Fruit fly (Drosophila melanogaster) whole organism, embryonic: ENCODE data around the gene ple.

ENCODE experiments used
- CG10431 ChIP-seq: fragments of 200-800 bp; sonication (Bioruptor generic); optimal IDR thresholded peaks from 3 replicates; lab custom pipeline; 2018; ENCODE audit warnings: missing biosample characterization, mild to moderate bottlenecking, missing genetic modification characterization
- CG11093 ChIP-seq: fragments of 200-800 bp; sonication (Bioruptor generic); IDR thresholded peaks from 3 replicates; pipeline ENCODE4 v1.3.6; 2022; ENCODE audit warnings: missing biosample characterization, missing genetic modification characterization
- CG12659 ChIP-seq: fragments of 200-800 bp; sonication (Bioruptor generic); optimal IDR thresholded peaks from 3 replicates; lab custom pipeline; 2017; ENCODE audit warnings: mild to moderate bottlenecking, missing biosample characterization, missing genetic modification reagents, missing genetic modification characterization
- CG12942 ChIP-seq: fragments of 200-800 bp; sonication (Bioruptor generic); optimal IDR thresholded peaks from 3 replicates; lab custom pipeline; 2016; ENCODE audit warnings: missing biosample characterization, missing genetic modification characterization
- CG13123 ChIP-seq: fragments of 200-800 bp; sonication (Bioruptor generic); optimal IDR thresholded peaks from 2 replicates; lab custom pipeline; 2016; ENCODE audit warnings: missing biosample characterization, missing genetic modification characterization
- CG13775 ChIP-seq: fragments of 200-800 bp; sonication (Bioruptor generic); optimal IDR thresholded peaks from 3 replicates; lab custom pipeline; 2017; ENCODE audit warnings: missing biosample characterization, mild to moderate bottlenecking, missing genetic modification characterization
- CG1647 ChIP-seq: fragments of 200-800 bp; sonication (Bioruptor generic); optimal IDR thresholded peaks from 3 replicates; lab custom pipeline; 2016; ENCODE audit warnings: missing biosample characterization, missing genetic modification characterization
- CG17612 ChIP-seq: fragments of 200-800 bp; sonication (Bioruptor generic); IDR thresholded peaks from 2 replicates; pipeline ENCODE4 v1.3.6; 2022; ENCODE audit warnings: missing biosample characterization, missing genetic modification characterization
- CG18764 ChIP-seq: fragments of 200-800 bp; sonication (Bioruptor generic); optimal IDR thresholded peaks from 3 replicates; lab custom pipeline; 2016; ENCODE audit warnings: missing biosample characterization, missing genetic modification characterization
- CG2129 ChIP-seq: fragments of 200-800 bp; sonication (Bioruptor generic); IDR thresholded peaks from 2 replicates; pipeline ENCODE4 v1.3.6; 2022; ENCODE audit warnings: missing biosample characterization, missing genetic modification characterization; ENCODE audit not compliant: partially characterized antibody
- CG2202 ChIP-seq: fragments of 200-800 bp; sonication (Bioruptor generic); optimal IDR thresholded peaks from 2 replicates; lab custom pipeline; 2018; ENCODE audit warnings: missing biosample characterization, mild to moderate bottlenecking, missing genetic modification characterization
- CG2889 ChIP-seq: fragments of 200-800 bp; sonication (Bioruptor generic); IDR thresholded peaks from 3 replicates; pipeline ENCODE4 v1.3.6; 2022; ENCODE audit warnings: missing biosample characterization, missing genetic modification characterization
- CG30020 ChIP-seq: fragments of 200-800 bp; optimal IDR thresholded peaks from 2 replicates; lab custom pipeline; 2019; ENCODE audit warnings: missing biosample characterization, mild to moderate bottlenecking, missing genetic modification characterization, moderate library complexity
- CG30431 ChIP-seq: fragments of 200-800 bp; sonication (Bioruptor generic); optimal IDR thresholded peaks from 2 replicates; lab custom pipeline; 2017; ENCODE audit warnings: missing biosample characterization, missing genetic modification characterization
- CG4404 ChIP-seq: fragments of 200-800 bp; sonication (Bioruptor generic); IDR thresholded peaks from 2 replicates; pipeline ENCODE4 v1.3.6; 2022; ENCODE audit warnings: missing biosample characterization, missing genetic modification characterization
- CG4424 ChIP-seq: fragments of 200-800 bp; sonication (Bioruptor generic); optimal IDR thresholded peaks from 3 replicates; lab custom pipeline; 2016; ENCODE audit warnings: missing biosample characterization, missing genetic modification characterization
- CG6813 ChIP-seq: fragments of 200-800 bp; sonication (Bioruptor generic); optimal IDR thresholded peaks from 2 replicates; lab custom pipeline; 2017; ENCODE audit warnings: missing biosample characterization, missing genetic modification characterization, mild to moderate bottlenecking, moderate library complexity, missing genetic modification reagents
- CG8478 ChIP-seq: fragments of >200 bp; optimal IDR thresholded peaks from 2 replicates; lab custom pipeline; 2018
- CG9876 ChIP-seq: fragments of 200-800 bp; sonication (Bioruptor generic); optimal IDR thresholded peaks from 2 replicates; lab custom pipeline; 2016; ENCODE audit warnings: missing biosample characterization, missing genetic modification characterization
- CTCF ChIP-seq: fragments of 200-800 bp; sonication (Bioruptor generic); optimal IDR thresholded peaks from 2 replicates; lab custom pipeline; 2017; ENCODE audit warnings: missing biosample characterization, mild to moderate bottlenecking, missing genetic modification characterization, moderate library complexity
- Dad ChIP-seq: fragments of 200-800 bp; sonication (Bioruptor generic); optimal IDR thresholded peaks from 3 replicates; lab custom pipeline; 2016; ENCODE audit warnings: missing biosample characterization, missing genetic modification characterization
- Dek ChIP-seq: fragments of 200-800 bp; sonication (Bioruptor generic); optimal IDR thresholded peaks from 3 replicates; lab custom pipeline; 2019; ENCODE audit warnings: missing biosample characterization, mild to moderate bottlenecking, missing genetic modification characterization, moderate library complexity
- Dip3 ChIP-seq: fragments of 200-800 bp; sonication (Bioruptor generic); optimal IDR thresholded peaks from 3 replicates; lab custom pipeline; 2016; ENCODE audit warnings: missing biosample characterization, missing genetic modification characterization
- GATAe ChIP-seq: fragments of 200-800 bp; sonication (Bioruptor generic); conservative IDR thresholded peaks from 2 replicates; pipeline ENCODE4 v1.3.6; 2022; ENCODE audit warnings: missing biosample characterization, missing genetic modification characterization
- HLH3B ChIP-seq: fragments of 200-800 bp; sonication (Bioruptor generic); IDR thresholded peaks from 2 replicates; pipeline ENCODE4 v1.3.6; 2022; ENCODE audit warnings: missing biosample characterization, missing genetic modification characterization
- HLHmδ ChIP-seq: fragments of 200-800 bp; sonication (Bioruptor generic); optimal IDR thresholded peaks from 2 replicates; lab custom pipeline; 2018; ENCODE audit warnings: missing biosample characterization, mild to moderate bottlenecking, missing genetic modification characterization, moderate library complexity
- Hsf ChIP-seq: fragments of 200-800 bp; sonication (Bioruptor generic); optimal IDR thresholded peaks from 3 replicates; lab custom pipeline; 2016; ENCODE audit warnings: missing biosample characterization, missing genetic modification characterization
- Mes4 ChIP-seq: fragments of 200-800 bp; sonication (Bioruptor generic); optimal IDR thresholded peaks from 2 replicates; lab custom pipeline; 2016; ENCODE audit warnings: missing biosample characterization, missing genetic modification characterization
- NC2β ChIP-seq: fragments of 200-800 bp; sonication (Bioruptor generic); optimal IDR thresholded peaks from 2 replicates; lab custom pipeline; 2016; ENCODE audit warnings: missing biosample characterization, missing genetic modification characterization
- Oaz ChIP-seq: fragments of 200-800 bp; sonication (Bioruptor generic); IDR thresholded peaks from 2 replicates; pipeline ENCODE4 v1.3.6; 2022; ENCODE audit warnings: missing biosample characterization, missing genetic modification characterization
- Tbp ChIP-seq: fragments of >200 bp; optimal IDR thresholded peaks from 2 replicates; lab custom pipeline; 2018; ENCODE audit warnings: missing biosample characterization, missing genetic modification characterization
- ara ChIP-seq: fragments of 200-800 bp; sonication (Bioruptor generic); IDR thresholded peaks from 2 replicates; pipeline ENCODE4 v1.3.6; 2022; ENCODE audit warnings: missing biosample characterization, missing genetic modification characterization
- bigmax ChIP-seq: fragments of 200-800 bp; sonication (Bioruptor generic); optimal IDR thresholded peaks from 2 replicates; lab custom pipeline; 2018; ENCODE audit warnings: missing biosample characterization, mild to moderate bottlenecking, missing genetic modification characterization
- ci ChIP-seq: fragments of 200-800 bp; sonication (Bioruptor generic); IDR thresholded peaks from 3 replicates; pipeline ENCODE4 v1.3.6; 2022; ENCODE audit warnings: missing biosample characterization, missing genetic modification characterization
- emc ChIP-seq: fragments of 200-800 bp; sonication (Bioruptor generic); optimal IDR thresholded peaks from 2 replicates; lab custom pipeline; 2016; ENCODE audit warnings: missing biosample characterization, missing genetic modification characterization
- fd3F ChIP-seq: fragments of 200-800 bp; sonication (Bioruptor generic); optimal IDR thresholded peaks from 2 replicates; lab custom pipeline; 2018; ENCODE audit warnings: missing biosample characterization, mild to moderate bottlenecking, missing genetic modification characterization, moderate library complexity
- gce ChIP-seq: fragments of 200-800 bp; sonication (Bioruptor generic); IDR thresholded peaks from 3 replicates; pipeline ENCODE4 v1.3.6; 2022; ENCODE audit warnings: missing biosample characterization, missing genetic modification characterization
- hbn ChIP-seq: fragments of 200-800 bp; sonication (Bioruptor generic); IDR thresholded peaks from 2 replicates; pipeline ENCODE4 v1.3.6; 2022; ENCODE audit warnings: missing biosample characterization, missing genetic modification characterization; ENCODE audit not compliant: partially characterized antibody
- inv ChIP-seq: fragments of 200-800 bp; sonication (Bioruptor generic); IDR thresholded peaks from 2 replicates; pipeline ENCODE4 v1.3.6; 2022; ENCODE audit warnings: missing biosample characterization, missing genetic modification characterization; ENCODE audit not compliant: partially characterized antibody
- jumu ChIP-seq: fragments of 200-800 bp; sonication (Bioruptor generic); optimal IDR thresholded peaks from 3 replicates; lab custom pipeline; 2016; ENCODE audit warnings: missing biosample characterization, missing genetic modification characterization
- lilli ChIP-seq: fragments of 200-800 bp; sonication (Bioruptor generic); optimal IDR thresholded peaks from 3 replicates; lab custom pipeline; 2016; ENCODE audit warnings: missing biosample characterization, missing genetic modification characterization
- lmd ChIP-seq: fragments of 200-800 bp; sonication (Bioruptor generic); IDR thresholded peaks from 2 replicates; pipeline ENCODE4 v1.3.6; 2022; ENCODE audit warnings: missing biosample characterization, missing genetic modification characterization
- nmo ChIP-seq: fragments of 200-800 bp; sonication (Bioruptor generic); optimal IDR thresholded peaks from 2 replicates; lab custom pipeline; 2018; ENCODE audit warnings: missing biosample characterization, mild to moderate bottlenecking, missing genetic modification characterization, moderate library complexity
- nom ChIP-seq: fragments of 200-800 bp; sonication (Bioruptor generic); optimal IDR thresholded peaks from 2 replicates; lab custom pipeline; 2017; ENCODE audit warnings: missing biosample characterization, missing genetic modification characterization, mild to moderate bottlenecking, moderate library complexity, missing genetic modification reagents
- row ChIP-seq: fragments of 200-800 bp; sonication (Bioruptor generic); IDR thresholded peaks from 3 replicates; pipeline ENCODE4 v1.3.6; 2022; ENCODE audit warnings: missing biosample characterization, missing genetic modification characterization
- sens ChIP-seq: fragments of 200-800 bp; sonication (Bioruptor generic); peaks from one replicate; lab custom pipeline; 2016; ENCODE audit warnings: missing biosample characterization, missing genetic modification characterization
- tna ChIP-seq: fragments of 200-800 bp; sonication (Bioruptor generic); IDR thresholded peaks from 2 replicates; pipeline ENCODE4 v1.3.6; 2022; ENCODE audit warnings: missing biosample characterization, missing genetic modification characterization; ENCODE audit not compliant: partially characterized antibody
- ttk ChIP-seq: fragments of 200-800 bp; sonication (Bioruptor generic); IDR thresholded peaks from 2 replicates; pipeline ENCODE4 v2.1.2; 2022; ENCODE audit warnings: missing biosample characterization, missing genetic modification characterization
- wor ChIP-seq: fragments of 200-800 bp; sonication (Bioruptor generic); IDR thresholded peaks from 2 replicates; pipeline ENCODE4 v1.3.6; 2022; ENCODE audit warnings: missing biosample characterization, missing genetic modification characterization
- zfh1 ChIP-seq: fragments of 200-800 bp; sonication (Bioruptor generic); IDR thresholded peaks from 3 replicates; pipeline ENCODE4 v1.3.6; 2022; ENCODE audit warnings: missing biosample characterization, missing genetic modification characterization
- zfh2 ChIP-seq: fragments of 200-800 bp; sonication (Bioruptor generic); optimal IDR thresholded peaks from 2 replicates; lab custom pipeline; 2016; ENCODE audit warnings: missing biosample characterization, missing genetic modification characterization

The ple gene

dm6 chr3L:6708995-6709606 lies 10.2 kb downstream of the ple start (continued):
- TF ChIP-seq CG18764 (GFP tag; lab: Kevin White, UChicago), result peak; percentile 89
- TF ChIP-seq CG13123 (GFP tag; lab: Kevin White, UChicago), result peak; percentile 68
- TF ChIP-seq CG30431, result peak; percentile 63
- no peak for TF ChIP-seq Tbp (GFP tag; lab: Kevin White, UChicago)
- 0 out of 3 replicates have a peak, but pooled peaks have one; percentile 21 for TF ChIP-seq CG2889
- peak; percentile 46; the same call in 1 of the 2 replicates for TF ChIP-seq GATAe (GFP tag; lab: Robert Waterston, UW)
- TF ChIP-seq nom, result no peak
- TF ChIP-seq CG4424 (GFP tag; lab: Kevin White, UChicago), result peak; percentile 75
- TF ChIP-seq row, result peak; percentile 26; the same call in 1 of the 3 replicates
- TF ChIP-seq ttk, result peak; percentile 86
- peak; percentile 88 for TF ChIP-seq CG12659 (GFP tag; lab: Kevin White, UChicago)
- TF ChIP-seq bigmax (GFP tag; lab: Kevin White, UChicago), result peak; percentile 76
- peak; percentile 62 for TF ChIP-seq CG10431 (GFP tag; lab: Kevin White, UChicago)
- TF ChIP-seq CG2129 (GFP tag; lab: Robert Waterston, UW), result no peak
- peak; percentile 90 for TF ChIP-seq CG1647 (GFP tag; lab: Kevin White, UChicago)
- TF ChIP-seq HLHmδ, result no peak
- TF ChIP-seq gce (GFP tag; lab: Robert Waterston, UW), result peak; percentile 83; the same call in 2 of the 3 replicates
- TF ChIP-seq hbn (GFP tag; lab: Robert Waterston, UW), result no peak
- peak; percentile 61 for TF ChIP-seq CG12942
- peak; percentile 62 for TF ChIP-seq CG9876
- TF ChIP-seq CG4404 (GFP tag; lab: Robert Waterston, UW), result no peak
- peak; percentile 88 for TF ChIP-seq Dek (tag; lab: Kevin White, UChicago)
- peak; percentile 58 for TF ChIP-seq NC2β (GFP tag; lab: Kevin White, UChicago)
- peak; percentile 79 for TF ChIP-seq CG17612 (GFP tag; lab: Robert Waterston, UW)
- TF ChIP-seq sens, result peak; percentile 93
- peak; percentile 25; the same call in 2 of the 3 replicates for TF ChIP-seq CG11093 (GFP tag; lab: Robert Waterston, UW)
- peak; percentile 84 for TF ChIP-seq HLH3B (GFP tag; lab: Robert Waterston, UW)
- TF ChIP-seq lilli, result peak; percentile 68
- no peak for TF ChIP-seq tna
- no peak for TF ChIP-seq CG30020 (tag; lab: Kevin White, UChicago)
- TF ChIP-seq fd3F (GFP tag; lab: Kevin White, UChicago), result peak; percentile 82
- TF ChIP-seq zfh2 (GFP tag; lab: Kevin White, UChicago), result peak; percentile 78
- TF ChIP-seq CG2202 (tag; lab: Kevin White, UChicago), result peak; percentile 32
- TF ChIP-seq ci (GFP tag; lab: Robert Waterston, UW), result peak; percentile 98
- TF ChIP-seq Dip3 (GFP tag; lab: Kevin White, UChicago), result peak; percentile 66
- peak; percentile 89 for TF ChIP-seq CG6813 (GFP tag; lab: Kevin White, UChicago)
- peak; percentile 58 for TF ChIP-seq nmo (GFP tag; lab: Kevin White, UChicago)
- TF ChIP-seq jumu (GFP tag; lab: Kevin White, UChicago), result peak; percentile 39
- TF ChIP-seq CG13775 (GFP tag; lab: Kevin White, UChicago), result peak; percentile 76
- peak; percentile 64 for TF ChIP-seq Mes4 (GFP tag; lab: Kevin White, UChicago)
- TF ChIP-seq zfh1, result peak; percentile 89
- TF ChIP-seq lmd, result peak; percentile 58; the same call in 1 of the 2 replicates
- TF ChIP-seq CTCF (GFP tag; lab: Kevin White, UChicago), result peak; percentile 92
- 0 out of 2 replicates have a peak, but pooled peaks have one; percentile 12 for TF ChIP-seq wor
- no peak for TF ChIP-seq inv (GFP tag; lab: Robert Waterston, UW)
- TF ChIP-seq emc (GFP tag; lab: Kevin White, UChicago), result peak; percentile 87
- peak; percentile 53; the same call in 1 of the 2 replicates for TF ChIP-seq ara (GFP tag; lab: Robert Waterston, UW)
- TF ChIP-seq Oaz (GFP tag; lab: Robert Waterston, UW), result peak; percentile 79
- peak; percentile 78 for TF ChIP-seq Hsf
- TF ChIP-seq Dad (GFP tag; lab: Kevin White, UChicago), result peak; percentile 85
- no peak for TF ChIP-seq CG8478
